Fruit fly (Drosophila melanogaster) whole organism, embryonic: ENCODE results near the gene mus201.

Source experiments
- Abd-B ChIP-seq: fragments of 200-800 bp; sonication (Bioruptor generic); optimal IDR thresholded peaks from 2 replicates; lab custom pipeline; 2018; ENCODE audit warnings: missing biosample characterization, mild to moderate bottlenecking, missing genetic modification characterization, moderate library complexity
- Aef1 ChIP-seq: fragments of 200-800 bp; sonication (Bioruptor generic); IDR thresholded peaks from 3 replicates; pipeline ENCODE4 v1.3.6; 2022; ENCODE audit warnings: missing biosample characterization, missing genetic modification characterization
- B-H2 ChIP-seq: fragments of 200-800 bp; sonication (Bioruptor generic); optimal IDR thresholded peaks from 2 replicates; lab custom pipeline; 2018; ENCODE audit warnings: missing biosample characterization, mild to moderate bottlenecking, missing genetic modification characterization
- CG12769 ChIP-seq: fragments of 200-800 bp; sonication (Bioruptor generic); optimal IDR thresholded peaks from 2 replicates; lab custom pipeline; 2019; ENCODE audit warnings: missing biosample characterization, mild to moderate bottlenecking, missing genetic modification characterization, moderate library complexity
- CG15269 ChIP-seq: fragments of 200-800 bp; sonication (Bioruptor generic); optimal IDR thresholded peaks from 2 replicates; lab custom pipeline; 2018; ENCODE audit warnings: missing biosample characterization, mild to moderate bottlenecking, missing genetic modification characterization, moderate library complexity
- CG15479 ChIP-seq: fragments of 200-800 bp; sonication (Bioruptor generic); optimal IDR thresholded peaks from 3 replicates; lab custom pipeline; 2019; ENCODE audit warnings: missing biosample characterization, mild to moderate bottlenecking, missing genetic modification characterization, moderate library complexity
- CG15514 ChIP-seq: fragments of 200-800 bp; sonication (Bioruptor generic); optimal IDR thresholded peaks from 3 replicates; lab custom pipeline; 2017; ENCODE audit warnings: missing biosample characterization, missing genetic modification characterization, mild to moderate bottlenecking, moderate library complexity, missing genetic modification reagents
- CG15601 ChIP-seq: fragments of 200-800 bp; sonication (Bioruptor generic); optimal IDR thresholded peaks from 3 replicates; lab custom pipeline; 2019; ENCODE audit warnings: missing biosample characterization, mild to moderate bottlenecking, missing genetic modification characterization, moderate library complexity
- CG1603 ChIP-seq: fragments of 200-800 bp; sonication (Bioruptor generic); optimal IDR thresholded peaks from 2 replicates; lab custom pipeline; 2019; ENCODE audit warnings: missing biosample characterization, mild to moderate bottlenecking, missing genetic modification characterization, moderate library complexity
- CG18764 ChIP-seq: fragments of 200-800 bp; sonication (Bioruptor generic); optimal IDR thresholded peaks from 3 replicates; lab custom pipeline; 2016; ENCODE audit warnings: missing biosample characterization, missing genetic modification characterization
- CG3163 ChIP-seq: fragments of 200-800 bp; sonication (Bioruptor generic); optimal IDR thresholded peaks from 3 replicates; lab custom pipeline; 2016; ENCODE audit warnings: missing biosample characterization, missing genetic modification characterization
- CG33557 ChIP-seq: fragments of 200-800 bp; sonication (Bioruptor generic); optimal IDR thresholded peaks from 2 replicates; lab custom pipeline; 2019; ENCODE audit warnings: missing biosample characterization, mild to moderate bottlenecking, missing genetic modification characterization, moderate library complexity
- CG3407 ChIP-seq: fragments of 200-800 bp; sonication (Bioruptor generic); optimal IDR thresholded peaks from 2 replicates; lab custom pipeline; 2018; ENCODE audit warnings: missing biosample characterization, mild to moderate bottlenecking, missing genetic modification characterization
- CG3847 ChIP-seq: fragments of 200-800 bp; sonication (Bioruptor generic); IDR thresholded peaks from 2 replicates; pipeline ENCODE4 v1.3.6; 2022; ENCODE audit warnings: missing biosample characterization, missing genetic modification characterization
- CG4360 ChIP-seq: fragments of 200-800 bp; sonication (Bioruptor generic); IDR thresholded peaks from 2 replicates; pipeline ENCODE4 v1.3.6; 2022; ENCODE audit warnings: missing biosample characterization, missing genetic modification characterization
- CG7357 ChIP-seq: fragments of 200-800 bp; sonication (Bioruptor generic); IDR thresholded peaks from 3 replicates; pipeline ENCODE4 v1.3.6; 2022; ENCODE audit warnings: missing biosample characterization, missing genetic modification characterization
- CG7556 ChIP-seq: fragments of 200-800 bp; sonication (Bioruptor generic); optimal IDR thresholded peaks from 2 replicates; lab custom pipeline; 2017; ENCODE audit warnings: missing biosample characterization, mild to moderate bottlenecking, missing genetic modification characterization
- CG8944 ChIP-seq: fragments of 200-800 bp; sonication (Bioruptor generic); optimal IDR thresholded peaks from 3 replicates; lab custom pipeline; 2016; ENCODE audit warnings: missing biosample characterization, missing genetic modification characterization
- CG9437 ChIP-seq: fragments of 200-800 bp; sonication (Bioruptor generic); optimal IDR thresholded peaks from 2 replicates; lab custom pipeline; 2018; ENCODE audit warnings: missing biosample characterization, mild to moderate bottlenecking, missing genetic modification characterization
- D ChIP-seq, 2 experiments: fragments of 200-800 bp in 1 of 2; fragments of >200 bp in 1 of 2; sonication (Bioruptor generic) in 1 of 2; optimal IDR thresholded peaks; 2 replicates in 1 of 2; 3 replicates in 1 of 2; lab custom pipeline; 2017; ENCODE audit warnings: mild to moderate bottlenecking in 1 of 2, missing biosample characterization in 1 of 2, missing genetic modification characterization in 1 of 2, missing genetic modification reagents in 1 of 2
- D19B ChIP-seq: fragments of 200-800 bp; sonication (Bioruptor generic); optimal IDR thresholded peaks from 2 replicates; lab custom pipeline; 2017; ENCODE audit warnings: missing biosample characterization, mild to moderate bottlenecking, missing genetic modification characterization
- Dad ChIP-seq: fragments of 200-800 bp; sonication (Bioruptor generic); optimal IDR thresholded peaks from 3 replicates; lab custom pipeline; 2016; ENCODE audit warnings: missing biosample characterization, missing genetic modification characterization
- Dp ChIP-seq: fragments of 200-800 bp; sonication (Bioruptor generic); optimal IDR thresholded peaks from 2 replicates; lab custom pipeline; 2018; ENCODE audit warnings: missing biosample characterization, mild to moderate bottlenecking, missing genetic modification characterization, moderate library complexity
- Dref ChIP-seq: fragments of 200-800 bp; sonication (Bioruptor generic); IDR thresholded peaks from 2 replicates; pipeline ENCODE4 v1.3.6; 2022; ENCODE audit warnings: missing biosample characterization, missing genetic modification characterization
- Ets65A ChIP-seq: fragments of 200-800 bp; sonication (Bioruptor generic); peaks from one replicate; lab custom pipeline; 2016; ENCODE audit warnings: missing biosample characterization, missing genetic modification characterization
- Ets97D ChIP-seq: fragments of 200-800 bp; sonication (Bioruptor generic); optimal IDR thresholded peaks from 3 replicates; lab custom pipeline; 2016; ENCODE audit warnings: missing biosample characterization, missing genetic modification characterization
- GATAe ChIP-seq: fragments of 200-800 bp; sonication (Bioruptor generic); conservative IDR thresholded peaks from 2 replicates; pipeline ENCODE4 v1.3.6; 2022; ENCODE audit warnings: missing biosample characterization, missing genetic modification characterization
- HLH54F ChIP-seq: fragments of 200-800 bp; sonication (Bioruptor generic); optimal IDR thresholded peaks from 3 replicates; lab custom pipeline; 2016; ENCODE audit warnings: missing biosample characterization, missing genetic modification characterization
- Hmr ChIP-seq: fragments of 200-800 bp; sonication (Bioruptor generic); optimal IDR thresholded peaks from 3 replicates; lab custom pipeline; 2017; ENCODE audit warnings: mild to moderate bottlenecking, missing biosample characterization, missing genetic modification reagents, missing genetic modification characterization
- Myb ChIP-seq: fragments of 200-800 bp; sonication (Bioruptor generic); optimal IDR thresholded peaks from 2 replicates; lab custom pipeline; 2016; ENCODE audit warnings: missing biosample characterization, missing genetic modification characterization
- NFAT ChIP-seq: fragments of 200-800 bp; sonication (Bioruptor generic); IDR thresholded peaks from 2 replicates; pipeline ENCODE4 v1.3.6; 2022; ENCODE audit warnings: missing biosample characterization, missing genetic modification characterization
- Pdp1 ChIP-seq, 2 experiments: fragments of 200-800 bp; sonication (Bioruptor generic); optimal IDR thresholded peaks; 3 replicates each; lab custom pipeline; 2016; ENCODE audit warnings: missing biosample characterization in 2 of 2, missing genetic modification characterization in 2 of 2, mild to moderate bottlenecking in 1 of 2, moderate library complexity in 1 of 2
- Poxn ChIP-seq: fragments of 200-800 bp; sonication (Bioruptor generic); IDR thresholded peaks from 2 replicates; pipeline ENCODE4 v1.3.6; 2022; ENCODE audit warnings: missing biosample characterization, missing genetic modification characterization
- Scr ChIP-seq: fragments of 200-800 bp; sonication (Bioruptor generic); IDR thresholded peaks from 2 replicates; pipeline ENCODE4 v1.3.6; 2022; ENCODE audit warnings: missing biosample characterization, missing genetic modification characterization; ENCODE audit not compliant: partially characterized antibody
- Sin3A ChIP-seq: fragments of >200 bp; optimal IDR thresholded peaks from 2 replicates; lab custom pipeline; 2018
- Sry-β ChIP-seq: fragments of 200-800 bp; sonication (Bioruptor generic); optimal IDR thresholded peaks from 2 replicates; lab custom pipeline; 2018; ENCODE audit warnings: missing biosample characterization, mild to moderate bottlenecking, missing genetic modification characterization, moderate library complexity
- ap ChIP-seq: fragments of 200-800 bp; sonication (Bioruptor generic); IDR thresholded peaks from 2 replicates; pipeline ENCODE4 v1.3.6; 2022; ENCODE audit warnings: missing biosample characterization, missing genetic modification characterization
- ase ChIP-seq: fragments of 200-800 bp; sonication (Bioruptor generic); IDR thresholded peaks from 3 replicates; pipeline ENCODE4 v1.3.6; 2022; ENCODE audit warnings: missing biosample characterization, missing genetic modification characterization
- ato ChIP-seq: fragments of 200-800 bp; sonication (Bioruptor generic); IDR thresholded peaks from 2 replicates; pipeline ENCODE4 v1.3.6; 2022; ENCODE audit warnings: missing biosample characterization, missing genetic modification characterization; ENCODE audit not compliant: partially characterized antibody
- bab2 ChIP-seq: fragments of 200-800 bp; sonication (Bioruptor generic); optimal IDR thresholded peaks from 2 replicates; lab custom pipeline; 2016; ENCODE audit warnings: missing biosample characterization, missing genetic modification characterization
- btn ChIP-seq: fragments of 200-800 bp; sonication (Bioruptor generic); optimal IDR thresholded peaks from 2 replicates; lab custom pipeline; 2016; ENCODE audit warnings: missing biosample characterization, missing genetic modification characterization
- chm ChIP-seq: fragments of 200-800 bp; sonication (Bioruptor generic); IDR thresholded peaks from 2 replicates; pipeline ENCODE4 v1.3.6; 2022; ENCODE audit warnings: missing biosample characterization, missing genetic modification characterization
- croc ChIP-seq: fragments of 200-800 bp; sonication (Bioruptor generic); conservative IDR thresholded peaks from 3 replicates; pipeline ENCODE4 v1.3.6; 2022; ENCODE audit warnings: missing biosample characterization, missing genetic modification characterization
- hbn ChIP-seq: fragments of 200-800 bp; sonication (Bioruptor generic); IDR thresholded peaks from 2 replicates; pipeline ENCODE4 v1.3.6; 2022; ENCODE audit warnings: missing biosample characterization, missing genetic modification characterization; ENCODE audit not compliant: partially characterized antibody
- kah ChIP-seq: fragments of 200-800 bp; sonication (Bioruptor generic); optimal IDR thresholded peaks from 2 replicates; lab custom pipeline; 2018; ENCODE audit warnings: missing biosample characterization, mild to moderate bottlenecking, missing genetic modification characterization
- nom ChIP-seq: fragments of 200-800 bp; sonication (Bioruptor generic); optimal IDR thresholded peaks from 2 replicates; lab custom pipeline; 2017; ENCODE audit warnings: missing biosample characterization, missing genetic modification characterization, mild to moderate bottlenecking, moderate library complexity, missing genetic modification reagents
- ranshi ChIP-seq: fragments of 200-800 bp; sonication (Bioruptor generic); IDR thresholded peaks from 2 replicates; pipeline ENCODE4 v1.3.6; 2022; ENCODE audit warnings: missing biosample characterization, missing genetic modification characterization
- tna ChIP-seq: fragments of 200-800 bp; sonication (Bioruptor generic); IDR thresholded peaks from 2 replicates; pipeline ENCODE4 v1.3.6; 2022; ENCODE audit warnings: missing biosample characterization, missing genetic modification characterization; ENCODE audit not compliant: partially characterized antibody
- tx ChIP-seq: fragments of 200-800 bp; sonication (Bioruptor generic); optimal IDR thresholded peaks from 2 replicates; lab custom pipeline; 2016; ENCODE audit warnings: missing biosample characterization, missing genetic modification characterization
- unpg ChIP-seq: fragments of 200-800 bp; sonication (Bioruptor generic); optimal IDR thresholded peaks from 3 replicates; lab custom pipeline; 2018; ENCODE audit warnings: missing biosample characterization, mild to moderate bottlenecking, missing genetic modification characterization, moderate library complexity
- zen ChIP-seq: fragments of 200-800 bp; sonication (Bioruptor generic); optimal IDR thresholded peaks from 3 replicates; lab custom pipeline; 2018; ENCODE audit warnings: missing biosample characterization, mild to moderate bottlenecking, missing genetic modification characterization, moderate library complexity

Gene mus201

DNA sequence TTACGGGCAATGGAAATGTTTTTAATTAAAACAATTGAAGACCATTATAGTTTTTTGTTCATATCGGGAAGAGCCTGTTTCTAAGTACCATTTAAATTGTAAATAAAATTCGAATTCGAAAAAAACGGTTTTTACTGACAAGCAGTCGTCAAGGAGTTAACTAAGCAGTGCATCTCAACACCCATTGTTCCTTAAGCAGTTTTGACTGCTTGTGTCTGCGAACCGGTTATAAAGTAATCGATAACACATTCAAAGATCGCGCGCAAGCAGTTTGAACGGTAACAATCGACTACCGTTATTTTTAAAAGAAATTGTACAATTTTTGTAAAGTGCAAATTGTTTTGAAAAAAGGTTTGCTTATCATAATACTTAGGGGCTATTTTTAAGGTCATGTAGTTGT, 40.0 kb downstream of the mus201 start (continued):
- TF ChIP-seq CG15514 (GFP tag; lab: Kevin White, UChicago) (peak; percentile 22), Abd-B (peak; percentile 29), Myb (GFP tag; lab: Kevin White, UChicago) (peak; percentile 100), Hmr (no peak), CG3847 (no peak), nom (GFP tag; lab: Kevin White, UChicago) (no peak), ase (GFP tag; lab: Robert Waterston, UW) (no peak), Sry-β (GFP tag; lab: Kevin White, UChicago) (no peak), NFAT (GFP tag; lab: Robert Waterston, UW) (no peak), CG15479 (GFP tag; lab: Kevin White, UChicago) (peak; percentile 88), chm (GFP tag; lab: Robert Waterston, UW) (no peak), CG12769 (tag; lab: Kevin White, UChicago) (no peak), HLH54F (GFP tag; lab: Kevin White, UChicago) (peak; percentile 1), tna (GFP tag; lab: Robert Waterston, UW) (no peak), CG4360 (GFP tag; lab: Robert Waterston, UW) (no peak), tx (no peak), Dref (GFP tag; lab: Robert Waterston, UW) (peak; percentile 89), Pdp1 (GFP tag; optimal IDR thresholded peaks at IDR 0.05; lab: Kevin White, UChicago) (peak in 1 of 2 experiments; percentile 54), CG15601 (tag; lab: Kevin White, UChicago) (peak; percentile 20), Ets65A (GFP tag; lab: Kevin White, UChicago) (peak; percentile 72), CG3407 (no peak), kah (no peak), CG7357 (GFP tag; lab: Robert Waterston, UW) (no peak), GATAe (GFP tag; lab: Robert Waterston, UW) (no peak), btn (no peak), Poxn (GFP tag; lab: Robert Waterston, UW) (no peak), croc (GFP tag; lab: Robert Waterston, UW) (no peak), Aef1 (GFP tag; lab: Robert Waterston, UW) (no peak), bab2 (GFP tag; lab: Kevin White, UChicago) (no peak), CG1603 (tag; lab: Kevin White, UChicago) (peak; percentile 75), unpg (GFP tag; lab: Kevin White, UChicago) (no peak), Sin3A (lab: Kevin White, UChicago) (no peak), CG18764 (GFP tag; lab: Kevin White, UChicago) (no peak), Ets97D (peak; percentile 61), CG3163 (peak; percentile 2), hbn (GFP tag; lab: Robert Waterston, UW) (no peak), zen (tag; lab: Kevin White, UChicago) (peak; percentile 67), D (optimal IDR thresholded peaks at IDR 0.05; lab: Kevin White, UChicago) (peak; percentile 75), D (GFP tag; optimal IDR thresholded peaks at IDR 0.05; lab: Kevin White, UChicago) (peak; percentile 51), CG15269 (tag; lab: Kevin White, UChicago) (no peak), CG7556 (GFP tag; lab: Kevin White, UChicago) (no peak), Dp (GFP tag; lab: Kevin White, UChicago) (peak; percentile 90), ato (GFP tag; lab: Robert Waterston, UW) (0 out of 2 replicates have a peak, but pooled peaks have one; percentile 29), CG9437 (GFP tag; lab: Kevin White, UChicago) (no peak), CG33557 (no peak), ranshi (GFP tag; lab: Robert Waterston, UW) (no peak), D19B (no peak), ap (GFP tag; lab: Robert Waterston, UW) (no peak), Dad (GFP tag; lab: Kevin White, UChicago) (no peak), CG8944 (GFP tag; lab: Kevin White, UChicago) (no peak), B-H2 (GFP tag; lab: Kevin White, UChicago) (no peak), Scr (GFP tag; lab: Robert Waterston, UW) (peak; percentile 7; the same call in 1 of the 2 replicates)
